Worm (Caenorhabditis elegans) whole organism, early embryonic: ENCODE data around the gene C06A12.3.

Source experiments
- B0310.2 ChIP-seq: sonication (generic microtip); optimal IDR thresholded peaks from 2 replicates; lab custom pipeline; 2016; ENCODE audit warnings: mild to moderate bottlenecking, missing genetic modification characterization, missing compliant biosample characterization
- F13C5.2 ChIP-seq: sonication (generic microtip); optimal IDR thresholded peaks from 2 replicates; lab custom pipeline; 2017; ENCODE audit warnings: mild to moderate bottlenecking, missing genetic modification characterization, inconsistent platforms, missing compliant biosample characterization
- aly-1 ChIP-seq: sonication (generic microtip); optimal IDR thresholded peaks from 2 replicates; lab custom pipeline; 2016; ENCODE audit warnings: missing genetic modification characterization, missing compliant biosample characterization
- ama-1 ChIP-seq: fragments of 150-350 bp; optimal IDR thresholded peaks from 2 replicates; lab custom pipeline; 2014
- ceh-13 ChIP-seq: fragments of 200-800 bp; sonication (Bioruptor generic); optimal IDR thresholded peaks from 2 replicates; lab custom pipeline; 2018; ENCODE audit warnings: mild to moderate bottlenecking, missing genetic modification characterization, missing compliant biosample characterization
- ceh-36 ChIP-seq: sonication (generic microtip); optimal IDR thresholded peaks from 2 replicates; lab custom pipeline; 2016; ENCODE audit warnings: missing genetic modification characterization, inconsistent platforms, missing compliant biosample characterization
- ets-7 ChIP-seq: sonication (generic microtip); optimal IDR thresholded peaks from 2 replicates; lab custom pipeline; 2016; ENCODE audit warnings: missing genotype, missing genetic modification characterization, missing compliant biosample characterization
- flt-1 ChIP-seq: fragments of 200-800 bp; sonication (Bioruptor generic); IDR thresholded peaks from 2 replicates; pipeline ENCODE4 v1.3.6; 2022; ENCODE audit warnings: missing genetic modification characterization, missing compliant biosample characterization
- hmbx-1 ChIP-seq: sonication (generic microtip); optimal IDR thresholded peaks from 2 replicates; lab custom pipeline; 2016; ENCODE audit warnings: mild to moderate bottlenecking, missing genetic modification characterization, missing compliant biosample characterization
- hmg-4 ChIP-seq: fragments of 200-800 bp; sonication (Bioruptor generic); optimal IDR thresholded peaks from 2 replicates; lab custom pipeline; 2018; ENCODE audit warnings: mild to moderate bottlenecking, missing genetic modification characterization, missing compliant biosample characterization
- hnd-1 ChIP-seq: sonication (generic microtip); optimal IDR thresholded peaks from 2 replicates; lab custom pipeline; 2016; ENCODE audit warnings: missing genetic modification characterization, missing compliant biosample characterization
- pes-1 ChIP-seq: fragments of 200-800 bp; sonication (Bioruptor generic); IDR thresholded peaks from 2 replicates; pipeline ENCODE4 v1.3.6; 2022; ENCODE audit warnings: missing genetic modification reagents, missing genetic modification characterization, missing compliant biosample characterization
- scrt-1 ChIP-seq: fragments of 200-800 bp; sonication (Bioruptor generic); IDR thresholded peaks from 2 replicates; pipeline ENCODE4 v1.3.6; 2022; ENCODE audit warnings: missing genetic modification characterization, missing compliant biosample characterization
- sea-1 ChIP-seq: fragments of 200-800 bp; sonication (Bioruptor generic); conservative IDR thresholded peaks from 2 replicates; pipeline ENCODE4 v1.3.6; 2022; ENCODE audit warnings: missing genetic modification characterization, missing compliant biosample characterization
- tbx-11 ChIP-seq: fragments of 200-800 bp; sonication (Bioruptor generic); IDR thresholded peaks from 2 replicates; pipeline ENCODE4 v1.3.6; 2022; ENCODE audit warnings: missing genetic modification characterization, missing compliant biosample characterization
- tbx-37 ChIP-seq: fragments of 200-800 bp; sonication (Bioruptor generic); conservative IDR thresholded peaks from 2 replicates; pipeline ENCODE4 v1.3.6; 2022; ENCODE audit warnings: missing genetic modification reagents, missing genetic modification characterization, missing compliant biosample characterization
- tra-4 ChIP-seq: sonication (generic microtip); optimal IDR thresholded peaks from 2 replicates; lab custom pipeline; 2017; ENCODE audit warnings: missing genetic modification characterization, missing compliant biosample characterization

The C06A12.3 gene

DNA sequence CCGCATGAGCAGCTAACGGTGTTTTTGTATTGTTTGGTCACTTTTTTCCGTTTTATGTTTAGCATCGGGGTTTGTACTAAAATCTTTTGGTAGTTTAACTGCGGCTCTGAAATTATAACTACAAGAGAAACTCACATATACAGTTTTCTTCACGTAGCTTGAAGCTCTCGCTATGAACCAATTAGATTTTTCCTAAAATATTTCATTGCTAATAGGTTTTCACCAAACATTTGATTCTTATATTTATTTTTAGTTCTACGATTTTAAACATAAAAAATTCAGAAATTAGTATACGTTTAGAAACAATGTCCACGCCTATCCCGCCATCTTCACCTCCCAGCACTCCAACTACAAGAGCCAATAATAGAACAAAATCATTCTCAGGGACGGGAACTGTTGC, at the start of gene C06A12.3:
TSS of gene C06A12.3 (plus strand) at position 301 of the 400 bp plus-strand sequence.
- no peak for TF ChIP-seq ceh-13
- TF ChIP-seq F13C5.2: no peak
- TF ChIP-seq ets-7 (tag; lab: Kevin White, UChicago): no peak
- TF ChIP-seq tra-4: no peak
- no peak for TF ChIP-seq scrt-1 (GFP tag; lab: Robert Waterston, UW)
- no peak for TF ChIP-seq hmg-4 (GFP tag; lab: Kevin White, UChicago)
- TF ChIP-seq hmbx-1 (tag; lab: Kevin White, UChicago): no peak
- TF ChIP-seq tbx-37 (GFP tag; lab: Robert Waterston, UW): no peak
- TF ChIP-seq hnd-1: no peak
- TF ChIP-seq flt-1 (GFP tag; lab: Robert Waterston, UW): no peak
- no peak for TF ChIP-seq sea-1 (GFP tag; lab: Robert Waterston, UW)
- TF ChIP-seq pes-1 (GFP tag; lab: Robert Waterston, UW): no peak
- TF ChIP-seq ama-1 (lab: Kevin White, UChicago): no peak
- no peak for TF ChIP-seq aly-1 (tag; lab: Kevin White, UChicago)
- no peak for TF ChIP-seq tbx-11

DNA sequence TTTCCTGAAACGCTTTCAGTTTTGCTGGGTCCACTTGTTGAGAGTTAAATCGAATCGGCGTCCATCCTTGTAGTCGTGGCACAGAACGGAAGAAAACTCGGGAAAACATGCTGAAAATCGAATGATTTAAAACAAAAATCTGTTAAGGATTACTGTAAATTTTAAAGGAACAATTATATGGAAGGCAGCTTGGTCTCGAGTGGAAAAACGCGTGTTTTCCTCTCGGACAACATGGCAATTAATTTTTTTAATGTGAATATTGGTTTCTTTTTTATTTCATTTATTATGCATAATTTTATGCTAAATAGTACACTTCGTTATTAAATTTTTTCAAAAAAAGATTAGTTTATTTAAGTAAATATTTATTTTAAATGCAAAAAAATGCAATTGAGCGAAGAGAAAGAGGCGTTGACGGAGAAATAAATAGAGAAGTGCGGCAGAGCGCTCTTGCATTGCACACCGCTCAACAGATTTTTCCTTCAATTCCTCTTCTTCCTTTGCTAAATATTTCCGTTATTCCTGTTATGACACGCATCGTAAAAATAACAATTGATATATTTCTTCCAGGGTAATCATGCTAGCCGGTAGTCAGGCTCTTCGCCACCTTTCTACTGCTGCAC, 47.4 kb upstream of the C06A12.3 start, which contains the start of the genes C30H6.9 and dlat-2:
TSS of gene C30H6.9 (minus strand) at position 110 of the 620 bp plus-strand sequence.
TSS of gene dlat-2 (plus strand) at position 566 of the 620 bp plus-strand sequence.
- peak; percentile 32 for TF ChIP-seq F13C5.2
- TF ChIP-seq sea-1 (GFP tag; lab: Robert Waterston, UW): no peak

DNA sequence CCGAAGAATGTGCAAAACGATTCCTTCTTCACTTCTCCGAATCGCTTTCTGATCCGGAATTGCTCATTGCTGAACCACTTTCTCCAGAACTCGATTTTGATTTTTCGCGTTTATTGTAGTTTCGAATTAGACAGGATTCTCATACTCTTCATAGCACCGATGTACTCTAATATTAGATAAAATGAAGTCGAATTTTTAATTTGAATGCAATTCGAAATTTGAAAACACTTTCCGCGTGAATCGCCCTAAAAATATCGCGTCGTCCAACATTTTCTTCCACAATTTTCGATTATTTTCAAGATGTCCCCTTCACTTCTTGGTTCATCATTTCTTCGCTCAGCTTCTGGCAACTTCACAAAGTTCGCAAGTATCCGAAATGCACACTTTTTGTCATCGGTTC, 45.5 kb upstream of the C06A12.3 start, which contains the start of gene C30H6.8:
TSS of gene C30H6.8 (plus strand) at position 301 of the 400 bp plus-strand sequence.
- no peak for TF ChIP-seq hmbx-1 (tag; lab: Kevin White, UChicago)
- TF ChIP-seq pes-1 (GFP tag; lab: Robert Waterston, UW): no peak
- no peak for TF ChIP-seq scrt-1 (GFP tag; lab: Robert Waterston, UW)
- TF ChIP-seq ceh-36 (tag; lab: Kevin White, UChicago): no peak
- no peak for TF ChIP-seq hnd-1
- no peak for TF ChIP-seq ceh-13
- TF ChIP-seq ets-7 (tag; lab: Kevin White, UChicago): no peak
- TF ChIP-seq hmg-4 (GFP tag; lab: Kevin White, UChicago): no peak
- no peak for TF ChIP-seq B0310.2
- TF ChIP-seq aly-1 (tag; lab: Kevin White, UChicago): no peak
- TF ChIP-seq flt-1 (GFP tag; lab: Robert Waterston, UW): no peak
- no peak for TF ChIP-seq ama-1 (lab: Kevin White, UChicago)
- no peak for TF ChIP-seq tbx-11
- TF ChIP-seq sea-1 (GFP tag; lab: Robert Waterston, UW): no peak
- no peak for TF ChIP-seq F13C5.2
- no peak for TF ChIP-seq tra-4
- no peak for TF ChIP-seq tbx-37 (GFP tag; lab: Robert Waterston, UW)

DNA sequence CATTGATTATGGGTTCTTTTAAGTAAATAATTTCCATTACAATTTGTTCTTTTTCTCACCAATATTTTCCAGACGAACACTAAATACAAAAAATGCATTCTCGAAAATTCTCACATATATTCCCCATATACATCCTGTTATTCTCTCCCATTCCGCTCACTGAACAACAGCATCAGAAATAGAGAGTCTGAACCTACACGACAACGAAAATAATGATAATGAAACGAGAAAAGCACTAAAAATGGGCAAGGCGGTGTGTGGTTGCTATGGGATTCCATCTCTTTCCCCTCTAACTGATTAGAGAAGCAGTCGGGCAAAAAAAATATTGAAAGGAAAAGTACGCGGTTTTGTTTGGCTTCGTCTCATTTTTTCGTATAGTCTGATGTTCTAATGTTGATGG, 44.5 kb upstream of the C06A12.3 start, which contains the start of gene C30H6.12:
TSS of gene C30H6.12 (plus strand) at position 301 of the 400 bp plus-strand sequence.
- TF ChIP-seq flt-1 (GFP tag; lab: Robert Waterston, UW) (no peak), tra-4 (no peak), B0310.2 (no peak), ama-1 (lab: Kevin White, UChicago) (no peak), aly-1 (tag; lab: Kevin White, UChicago) (no peak), tbx-11 (no peak), hmbx-1 (tag; lab: Kevin White, UChicago) (no peak), ceh-13 (no peak), ets-7 (tag; lab: Kevin White, UChicago) (no peak), tbx-37 (GFP tag; lab: Robert Waterston, UW) (no peak), pes-1 (GFP tag; lab: Robert Waterston, UW) (no peak), hnd-1 (no peak), F13C5.2 (no peak), scrt-1 (GFP tag; lab: Robert Waterston, UW) (no peak)

DNA sequence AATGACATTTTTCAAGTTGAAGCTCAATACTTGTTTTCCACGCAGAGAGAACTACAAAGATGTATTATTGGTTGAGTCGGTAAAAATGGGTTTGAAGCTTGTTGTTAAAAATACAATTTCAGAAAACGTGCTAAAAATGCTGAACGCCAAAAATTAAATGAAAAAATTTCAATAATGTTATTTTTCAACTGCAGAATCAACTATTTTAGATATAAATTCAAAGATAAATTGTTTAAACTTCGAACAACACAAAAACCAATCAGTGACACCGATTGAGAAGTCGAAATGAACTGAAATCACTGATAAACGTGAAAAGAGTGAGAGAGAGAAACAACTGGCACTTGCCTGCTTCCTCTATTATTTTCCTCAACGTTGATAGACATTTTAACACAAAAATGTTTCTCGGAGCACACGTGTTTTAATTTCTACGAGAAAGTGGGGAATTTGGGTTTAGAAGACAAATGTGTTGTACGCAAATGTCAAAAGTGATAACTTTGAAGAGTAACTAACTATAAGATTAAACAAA, 40.0 kb upstream of the C06A12.3 start, which contains the start of gene T02D1.8:
TSS of gene T02D1.8 (minus strand) at position 51 of the 526 bp plus-strand sequence.
- TF ChIP-seq tbx-11 (no peak), F13C5.2 (no peak), hmg-4 (GFP tag; lab: Kevin White, UChicago) (no peak), scrt-1 (GFP tag; lab: Robert Waterston, UW) (no peak), ama-1 (lab: Kevin White, UChicago) (no peak), ets-7 (tag; lab: Kevin White, UChicago) (no peak), B0310.2 (no peak), pes-1 (GFP tag; lab: Robert Waterston, UW) (no peak)

DNA sequence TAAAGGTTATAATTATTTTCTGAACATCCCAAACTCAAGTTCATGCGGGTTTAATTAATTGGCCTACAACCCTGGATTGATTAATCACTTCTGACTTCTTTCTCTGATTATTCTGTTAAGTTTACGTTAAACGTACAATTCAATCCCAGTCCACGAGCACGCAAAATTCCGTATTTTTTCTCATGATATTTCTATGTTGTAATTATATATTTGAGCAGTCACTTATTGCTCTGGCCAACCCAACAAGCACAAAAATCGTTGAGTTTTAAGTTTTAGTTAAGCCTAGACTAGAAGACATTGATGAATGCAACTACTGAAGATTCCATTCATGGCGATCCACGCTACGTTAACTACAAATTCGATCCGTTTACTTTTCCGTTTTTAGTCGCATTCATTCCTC, 31.6 kb upstream of the C06A12.3 start, which contains the start of gene sru-15:
TSS of gene sru-15 (plus strand) at position 301 of the 400 bp plus-strand sequence.
- no peak for TF ChIP-seq hmbx-1 (tag; lab: Kevin White, UChicago)

DNA sequence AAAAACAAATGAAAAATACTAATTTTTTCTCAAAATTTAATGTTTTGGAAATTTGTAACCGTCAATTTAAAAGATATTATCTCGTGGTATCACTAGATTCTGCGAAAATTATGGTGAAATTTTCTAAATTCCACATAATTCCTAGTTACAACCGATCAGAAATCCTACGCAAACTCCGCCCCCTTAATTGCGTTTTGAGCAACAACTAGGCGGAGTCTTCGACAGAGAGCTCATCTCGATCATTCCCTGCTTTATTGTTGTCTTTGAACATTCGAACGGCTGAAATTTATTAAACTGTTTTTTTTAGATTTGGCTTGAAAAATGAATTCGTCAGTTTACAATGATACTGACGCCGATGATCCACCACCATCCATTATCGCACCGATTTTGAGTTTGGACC, 28.1 kb upstream of the C06A12.3 start, which contains the start of gene T02D1.4:
TSS of gene T02D1.4 (plus strand) at position 301 of the 400 bp plus-strand sequence.
- TF ChIP-seq sea-1 (GFP tag; lab: Robert Waterston, UW) (no peak), ets-7 (tag; lab: Kevin White, UChicago) (no peak), hmbx-1 (tag; lab: Kevin White, UChicago) (no peak), B0310.2 (no peak), scrt-1 (GFP tag; lab: Robert Waterston, UW) (no peak), hmg-4 (GFP tag; lab: Kevin White, UChicago) (no peak), hnd-1 (no peak), ama-1 (lab: Kevin White, UChicago) (no peak), pes-1 (GFP tag; lab: Robert Waterston, UW) (no peak), tbx-37 (GFP tag; lab: Robert Waterston, UW) (no peak)
